Worm (Caenorhabditis elegans) whole organism, young adult: ENCODE measurements around the gene C14C11.7.
A peak's percentile ranks its signal among the peaks of the same experiment; 100 is the strongest.

Experiments used
- B0019.2 ChIP-seq: fragments of 200-800 bp; sonication (Bioruptor generic); conservative IDR thresholded peaks from 2 replicates; pipeline ENCODE4 v1.3.6; 2022; ENCODE audit warnings: missing genetic modification reagents, missing genetic modification characterization, missing compliant biosample characterization
- B0035.1 ChIP-seq: sonication (generic microtip); optimal IDR thresholded peaks from 2 replicates; lab custom pipeline; 2016; ENCODE audit warnings: missing genetic modification characterization, mild to moderate bottlenecking, missing compliant biosample characterization, missing genotype, missing genetic modification reagents
- B0261.1 ChIP-seq: sonication (generic microtip); optimal IDR thresholded peaks from 2 replicates; lab custom pipeline; 2016; ENCODE audit warnings: mild to moderate bottlenecking, missing genetic modification characterization, moderate library complexity, missing compliant biosample characterization
- F22D6.2 ChIP-seq: sonication (generic microtip); optimal IDR thresholded peaks from 2 replicates; lab custom pipeline; 2016; ENCODE audit warnings: mild to moderate bottlenecking, missing genetic modification characterization, missing compliant biosample characterization
- F39B2.1 ChIP-seq: fragments of 200-800 bp; sonication (Bioruptor generic); IDR thresholded peaks from 2 replicates; pipeline ENCODE4 v1.3.6; 2022; ENCODE audit warnings: missing genetic modification reagents, missing genetic modification characterization, missing compliant biosample characterization
- F55B11.4 ChIP-seq: sonication (generic microtip); optimal IDR thresholded peaks from 2 replicates; lab custom pipeline; 2016; ENCODE audit warnings: missing compliant biosample characterization, missing genetic modification characterization, borderline replicate concordance; ENCODE audit not compliant: insufficient read depth
- F57C9.4 ChIP-seq: sonication (generic microtip); optimal IDR thresholded peaks from 2 replicates; lab custom pipeline; 2017; ENCODE audit warnings: mild to moderate bottlenecking, missing genetic modification characterization, missing compliant biosample characterization
- K11D2.4 ChIP-seq: fragments of 200-800 bp; sonication (Bioruptor generic); IDR thresholded peaks from 2 replicates; pipeline ENCODE4 v1.3.6; 2022; ENCODE audit warnings: missing genetic modification reagents, missing genetic modification characterization, missing compliant biosample characterization
- T26A5.8 ChIP-seq: sonication (generic microtip); optimal IDR thresholded peaks from 2 replicates; lab custom pipeline; 2016; ENCODE audit warnings: missing genetic modification characterization, missing compliant biosample characterization
- Y56A3A.18 ChIP-seq: fragments of 200-800 bp; sonication (Bioruptor generic); IDR thresholded peaks from 2 replicates; pipeline ENCODE4 v1.3.6; 2022; ENCODE audit warnings: missing genetic modification reagents, missing genetic modification characterization, missing compliant biosample characterization
- Y67H2A.10 ChIP-seq: fragments of 200-800 bp; sonication (Bioruptor generic); conservative IDR thresholded peaks from 2 replicates; pipeline ENCODE4 v1.3.6; 2022; ENCODE audit warnings: missing genetic modification reagents, missing genetic modification characterization, missing compliant biosample characterization
- Y79H2A.3 ChIP-seq: fragments of 200-800 bp; sonication (Bioruptor generic); conservative IDR thresholded peaks from 2 replicates; pipeline ENCODE4 v1.3.6; 2022; ENCODE audit warnings: missing genetic modification reagents, missing genetic modification characterization, missing compliant biosample characterization
- ZK185.1 ChIP-seq: sonication (generic microtip); optimal IDR thresholded peaks from 2 replicates; lab custom pipeline; 2016; ENCODE audit warnings: mild to moderate bottlenecking, missing genetic modification characterization, missing compliant biosample characterization; ENCODE audit not compliant: poor library complexity, severe bottlenecking
- akir-1 ChIP-seq: fragments of 200-800 bp; sonication (Bioruptor generic); optimal IDR thresholded peaks from 2 replicates; lab custom pipeline; 2018; ENCODE audit warnings: mild to moderate bottlenecking, missing genetic modification characterization, moderate library complexity, missing compliant biosample characterization
- atf-7 ChIP-seq: sonication (generic microtip); optimal IDR thresholded peaks from 2 replicates; lab custom pipeline; 2017; ENCODE audit warnings: mild to moderate bottlenecking, missing genetic modification characterization, missing compliant biosample characterization
- attf-6 ChIP-seq: fragments of 200-800 bp; sonication (Bioruptor generic); IDR thresholded peaks from 2 replicates; pipeline ENCODE4 v1.3.6; 2022; ENCODE audit warnings: missing genetic modification reagents, missing genetic modification characterization, missing compliant biosample characterization
- cebp-1 ChIP-seq, 2 experiments: fragments of 200-800 bp in 1 of 2; sonication (Bioruptor generic) in 1 of 2; sonication (generic microtip) in 1 of 2; IDR thresholded peaks in 1 of 2; optimal IDR thresholded peaks in 1 of 2; 2 replicates each; pipeline versions ENCODE4 v1.3.6 to Lab custom; 2017 to 2022; ENCODE audit warnings: missing compliant biosample characterization in 2 of 2, missing genetic modification characterization in 2 of 2, mild to moderate bottlenecking in 1 of 2, missing genetic modification reagents in 1 of 2, moderate library complexity in 1 of 2
- ceh-27 ChIP-seq: fragments of 200-800 bp; sonication (Bioruptor generic); optimal IDR thresholded peaks from 2 replicates; lab custom pipeline; 2018; ENCODE audit warnings: mild to moderate bottlenecking, missing genetic modification characterization, moderate library complexity, missing compliant biosample characterization
- ceh-40 ChIP-seq: fragments of 200-800 bp; sonication (Bioruptor generic); IDR thresholded peaks from 2 replicates; pipeline ENCODE4 v1.3.6; 2022; ENCODE audit warnings: missing genetic modification characterization, missing compliant biosample characterization
- ceh-58 ChIP-seq: fragments of 200-800 bp; sonication (Bioruptor generic); IDR thresholded peaks from 2 replicates; pipeline ENCODE4 v1.3.6; 2022; ENCODE audit warnings: missing genetic modification characterization, missing compliant biosample characterization
- chd-7 ChIP-seq: sonication (generic microtip); optimal IDR thresholded peaks from 2 replicates; lab custom pipeline; 2016; ENCODE audit warnings: mild to moderate bottlenecking, missing genetic modification characterization, moderate library complexity, missing compliant biosample characterization
- efl-1 ChIP-seq: fragments of 150-350 bp; optimal IDR thresholded peaks from 2 replicates; lab custom pipeline; 2014; ENCODE audit warnings: missing biosample characterization, missing genetic modification reagents, missing genetic modification characterization
- egl-44 ChIP-seq: fragments of 200-800 bp; sonication (Bioruptor generic); IDR thresholded peaks from 2 replicates; pipeline ENCODE4 v1.3.6; 2022; ENCODE audit warnings: missing genetic modification reagents, missing genetic modification characterization, missing compliant biosample characterization
- fkh-3 ChIP-seq: sonication (generic microtip); optimal IDR thresholded peaks from 2 replicates; lab custom pipeline; 2016; ENCODE audit warnings: mild to moderate bottlenecking, missing genetic modification characterization, missing compliant biosample characterization
- him-1 ChIP-seq: sonication (generic microtip); optimal IDR thresholded peaks from 2 replicates; lab custom pipeline; 2016; ENCODE audit warnings: missing genotype, missing genetic modification reagents, missing genetic modification characterization, missing compliant biosample characterization
- hlh-12 ChIP-seq: sonication (generic microtip); optimal IDR thresholded peaks from 2 replicates; lab custom pipeline; 2016; ENCODE audit warnings: missing genetic modification characterization, missing compliant biosample characterization
- let-526 ChIP-seq: fragments of 200-800 bp; sonication (Bioruptor generic); IDR thresholded peaks from 2 replicates; pipeline ENCODE4 v1.3.6; 2022; ENCODE audit warnings: missing genetic modification reagents, missing genetic modification characterization, missing compliant biosample characterization
- let-607 ChIP-seq, 2 experiments: fragments of 200-800 bp in 1 of 2; sonication (Bioruptor generic) in 1 of 2; sonication (generic microtip) in 1 of 2; optimal IDR thresholded peaks; 2 replicates each; lab custom pipeline; 2016 to 2018; ENCODE audit warnings: mild to moderate bottlenecking in 2 of 2, missing compliant biosample characterization in 2 of 2, missing genetic modification characterization in 2 of 2, moderate library complexity in 2 of 2, missing genotype in 1 of 2
- lin-26 ChIP-seq: fragments of 200-800 bp; sonication (Bioruptor generic); IDR thresholded peaks from 2 replicates; pipeline ENCODE4 v1.3.6; 2022; ENCODE audit warnings: missing genetic modification reagents, missing genetic modification characterization, missing compliant biosample characterization
- lin-40 ChIP-seq: sonication (generic microtip); optimal IDR thresholded peaks from 2 replicates; lab custom pipeline; 2016; ENCODE audit warnings: missing genetic modification characterization, mild to moderate bottlenecking, missing compliant biosample characterization, missing genotype, missing genetic modification reagents
- madf-3 ChIP-seq: fragments of 200-800 bp; sonication (Bioruptor generic); IDR thresholded peaks from 2 replicates; pipeline ENCODE4 v1.3.6; 2022; ENCODE audit warnings: missing genetic modification reagents, missing genetic modification characterization, missing compliant biosample characterization
- madf-6 ChIP-seq: fragments of 200-800 bp; sonication (Bioruptor generic); IDR thresholded peaks from 2 replicates; pipeline ENCODE4 v1.3.6; 2022; ENCODE audit warnings: missing genetic modification reagents, missing genetic modification characterization, missing compliant biosample characterization
- madf-8 ChIP-seq: fragments of 200-800 bp; sonication (Bioruptor generic); conservative IDR thresholded peaks from 2 replicates; pipeline ENCODE4 v1.3.6; 2022; ENCODE audit warnings: missing genetic modification reagents, missing genetic modification characterization, missing compliant biosample characterization
- mel-28 ChIP-seq: sonication (generic microtip); optimal IDR thresholded peaks from 2 replicates; lab custom pipeline; 2016; ENCODE audit warnings: borderline replicate concordance, mild to moderate bottlenecking, missing genetic modification characterization, missing compliant biosample characterization
- nfya-2 ChIP-seq: fragments of 200-800 bp; sonication (Bioruptor generic); IDR thresholded peaks from 2 replicates; pipeline ENCODE4 v1.3.6; 2022; ENCODE audit warnings: missing genetic modification reagents, missing genetic modification characterization, missing compliant biosample characterization
- nhr-120 ChIP-seq: fragments of 200-800 bp; sonication (Bioruptor generic); IDR thresholded peaks from 2 replicates; pipeline ENCODE4 v1.3.6; 2022; ENCODE audit warnings: missing genetic modification characterization, missing compliant biosample characterization
- nhr-27 ChIP-seq: fragments of 200-800 bp; sonication (Bioruptor generic); optimal IDR thresholded peaks from 2 replicates; lab custom pipeline; 2018; ENCODE audit warnings: mild to moderate bottlenecking, missing genetic modification characterization, moderate library complexity, missing compliant biosample characterization
- rcor-1 ChIP-seq: fragments of 200-800 bp; sonication (Bioruptor generic); IDR thresholded peaks from 2 replicates; pipeline ENCODE4 v1.3.6; 2022; ENCODE audit warnings: missing genetic modification reagents, missing genetic modification characterization, missing compliant biosample characterization
- repo-1 ChIP-seq: sonication (generic microtip); optimal IDR thresholded peaks from 2 replicates; lab custom pipeline; 2017; ENCODE audit warnings: mild to moderate bottlenecking, missing genetic modification characterization, missing compliant biosample characterization
- rpc-1 ChIP-seq, 2 experiments: fragments of 150-350 bp in 1 of 2; sonication (generic microtip) in 1 of 2; optimal IDR thresholded peaks; 2 replicates each; lab custom pipeline; 2014 to 2018; ENCODE audit warnings: missing biosample characterization in 1 of 2, missing genetic modification characterization in 1 of 2, missing genetic modification reagents in 1 of 2, missing genotype in 1 of 2
- sdz-38 ChIP-seq: sonication (generic microtip); optimal IDR thresholded peaks from 2 replicates; lab custom pipeline; 2016; ENCODE audit warnings: missing genotype, missing genetic modification characterization, missing compliant biosample characterization
- tbp1 ChIP-seq: fragments of 200-800 bp; sonication (Bioruptor generic); optimal IDR thresholded peaks from 2 replicates; lab custom pipeline; 2018; ENCODE audit warnings: mild to moderate bottlenecking, missing genetic modification characterization, missing compliant biosample characterization
- tlf-1 ChIP-seq: fragments of 200-800 bp; sonication (Bioruptor generic); optimal IDR thresholded peaks from 2 replicates; lab custom pipeline; 2018; ENCODE audit warnings: mild to moderate bottlenecking, missing genetic modification characterization, missing compliant biosample characterization
- unc-130 ChIP-seq: sonication (generic microtip); optimal IDR thresholded peaks from 2 replicates; lab custom pipeline; 2016; ENCODE audit warnings: missing genetic modification reagents, missing genetic modification characterization, missing compliant biosample characterization
- xnd-1 ChIP-seq: sonication (generic microtip); optimal IDR thresholded peaks from 2 replicates; lab custom pipeline; 2016; ENCODE audit warnings: missing genotype, missing genetic modification reagents, missing genetic modification characterization, missing compliant biosample characterization
- zfh-2 ChIP-seq: fragments of 200-800 bp; sonication (Bioruptor generic); conservative IDR thresholded peaks from 2 replicates; pipeline ENCODE4 v1.3.6; 2022; ENCODE audit warnings: missing genetic modification reagents, missing genetic modification characterization, missing compliant biosample characterization
- ztf-22 ChIP-seq: fragments of 200-800 bp; sonication (Bioruptor generic); optimal IDR thresholded peaks from 2 replicates; lab custom pipeline; 2018; ENCODE audit warnings: mild to moderate bottlenecking, missing genetic modification characterization, moderate library complexity, missing compliant biosample characterization
- ztf-3 ChIP-seq: fragments of 200-800 bp; sonication (Bioruptor generic); optimal IDR thresholded peaks from 2 replicates; lab custom pipeline; 2018; ENCODE audit warnings: mild to moderate bottlenecking, missing genetic modification characterization, missing compliant biosample characterization

Gene C14C11.7

ce11 chrV:5684534-5684933 lies 18.6 kb upstream of the C14C11.7 start, which contains the start of the genes hmgs-1 and F25B4.4:
Gene hmgs-1, minus strand, starts transcription at chrV:5684589.
Gene F25B4.4, plus strand, starts transcription at chrV:5684873.
- TF ChIP-seq F22D6.2 (tag; lab: Kevin White, UChicago): no peak
- no peak for TF ChIP-seq atf-7 (tag; lab: Kevin White, UChicago)
- TF ChIP-seq madf-6: peak; percentile 83
- peak; percentile 37 for TF ChIP-seq xnd-1
- TF ChIP-seq fkh-3 (tag; lab: Kevin White, UChicago): no peak
- TF ChIP-seq madf-8 (GFP tag; lab: Robert Waterston, UW): peak; percentile 58
- no peak for TF ChIP-seq nhr-27 (tag; lab: Kevin White, UChicago)
- no peak for TF ChIP-seq ztf-22 (GFP tag; lab: Kevin White, UChicago)
- no peak for TF ChIP-seq attf-6 (GFP tag; lab: Robert Waterston, UW)
- peak; percentile 58; the same call in 1 of the 2 replicates for TF ChIP-seq cebp-1 (GFP tag; IDR thresholded peaks at IDR 0.05; lab: Robert Waterston, UW)
- peak; percentile 84 for TF ChIP-seq cebp-1 (tag; optimal IDR thresholded peaks at IDR 0.05; lab: Kevin White, UChicago)
- TF ChIP-seq B0019.2 (GFP tag; lab: Robert Waterston, UW): peak; percentile 86
- TF ChIP-seq Y79H2A.3 (GFP tag; lab: Robert Waterston, UW): no peak
- TF ChIP-seq hlh-12 (tag; lab: Kevin White, UChicago): no peak
- TF ChIP-seq chd-7: no peak
- peak; percentile 30 for TF ChIP-seq unc-130 (GFP tag; lab: Kevin White, UChicago)
- TF ChIP-seq nfya-2: no peak
- no peak for TF ChIP-seq F57C9.4 (tag; lab: Kevin White, UChicago)
- TF ChIP-seq lin-26: 0 out of 2 replicates have a peak, but pooled peaks have one; percentile 20
- TF ChIP-seq repo-1 (tag; lab: Kevin White, UChicago): no peak
- TF ChIP-seq zfh-2 (GFP tag; lab: Robert Waterston, UW): no peak
- no peak for TF ChIP-seq Y67H2A.10
- TF ChIP-seq rpc-1 (optimal IDR thresholded peaks at IDR 0.05; lab: Kevin White, UChicago): no peak
- TF ChIP-seq rpc-1 (tag; optimal IDR thresholded peaks at IDR 0.05; lab: Kevin White, UChicago): no peak
- TF ChIP-seq let-526: no peak
- peak in 1 of 2 experiments; percentile 10 for TF ChIP-seq let-607 (tag; optimal IDR thresholded peaks at IDR 0.05; lab: Kevin White, UChicago)
- no peak for TF ChIP-seq nhr-120 (GFP tag; lab: Robert Waterston, UW)
- TF ChIP-seq ceh-40: no peak
- peak; percentile 66 for TF ChIP-seq tbp1 (GFP tag; lab: Kevin White, UChicago)
- TF ChIP-seq F55B11.4: no peak
- peak; percentile 22 for TF ChIP-seq him-1 (tag; lab: Kevin White, UChicago)
- TF ChIP-seq ztf-3: no peak
- peak; percentile 84 for TF ChIP-seq lin-40 (tag; lab: Kevin White, UChicago)
- peak; percentile 58 for TF ChIP-seq ZK185.1
- no peak for TF ChIP-seq B0261.1 (tag; lab: Kevin White, UChicago)
- TF ChIP-seq K11D2.4: no peak
- no peak for TF ChIP-seq mel-28 (tag; lab: Kevin White, UChicago)
- TF ChIP-seq Y56A3A.18 (GFP tag; lab: Robert Waterston, UW): no peak
- no peak for TF ChIP-seq akir-1 (GFP tag; lab: Kevin White, UChicago)
- TF ChIP-seq egl-44 (GFP tag; lab: Robert Waterston, UW): no peak
- TF ChIP-seq sdz-38 (tag; lab: Kevin White, UChicago): no peak
- no peak for TF ChIP-seq T26A5.8
- peak; percentile 77 for TF ChIP-seq tlf-1 (GFP tag; lab: Kevin White, UChicago)
- peak; percentile 55 for TF ChIP-seq efl-1 (GFP tag; lab: Kevin White, UChicago)
- no peak for TF ChIP-seq B0035.1 (tag; lab: Kevin White, UChicago)
- TF ChIP-seq F39B2.1 (GFP tag; lab: Robert Waterston, UW): no peak
- peak; percentile 78 for TF ChIP-seq rcor-1 (GFP tag; lab: Robert Waterston, UW)
- 0 out of 2 replicates have a peak, but pooled peaks have one; percentile 30 for TF ChIP-seq madf-3
- TF ChIP-seq ceh-27: peak; percentile 73
- no peak for TF ChIP-seq ceh-58 (GFP tag; lab: Robert Waterston, UW)
